Worm (Caenorhabditis elegans) whole organism, young adult: ENCODE data around the gene K08D8.11.
A peak's percentile ranks its signal among the peaks of the same experiment; 100 is the strongest.

ENCODE experiments used
- C17E4.6 ChIP-seq: fragments of 200-800 bp; sonication (Bioruptor generic); IDR thresholded peaks from 2 replicates; pipeline ENCODE4 v1.3.6; 2022; ENCODE audit warnings: missing genetic modification reagents, missing genetic modification characterization, missing compliant biosample characterization
- F10E7.11 ChIP-seq: sonication (generic microtip); optimal IDR thresholded peaks from 2 replicates; lab custom pipeline; 2017; ENCODE audit warnings: mild to moderate bottlenecking, missing genetic modification characterization, moderate library complexity, missing compliant biosample characterization
- F52B5.7 ChIP-seq: sonication (generic microtip); optimal IDR thresholded peaks from 2 replicates; lab custom pipeline; 2016; ENCODE audit warnings: mild to moderate bottlenecking, missing genetic modification characterization, missing compliant biosample characterization
- F57C9.4 ChIP-seq: sonication (generic microtip); optimal IDR thresholded peaks from 2 replicates; lab custom pipeline; 2017; ENCODE audit warnings: mild to moderate bottlenecking, missing genetic modification characterization, missing compliant biosample characterization
- T07F8.4 ChIP-seq: sonication (generic microtip); optimal IDR thresholded peaks from 2 replicates; lab custom pipeline; 2016; ENCODE audit warnings: mild to moderate bottlenecking, missing genetic modification characterization, moderate library complexity, missing compliant biosample characterization
- Y95B8A.8 ChIP-seq: fragments of 200-800 bp; sonication (Bioruptor generic); IDR thresholded peaks from 2 replicates; pipeline ENCODE4 v1.3.6; 2022; ENCODE audit warnings: missing genetic modification reagents, missing genetic modification characterization, missing compliant biosample characterization
- ZK185.1 ChIP-seq: sonication (generic microtip); optimal IDR thresholded peaks from 2 replicates; lab custom pipeline; 2016; ENCODE audit warnings: mild to moderate bottlenecking, missing genetic modification characterization, missing compliant biosample characterization; ENCODE audit not compliant: poor library complexity, severe bottlenecking
- cebp-1 ChIP-seq, 2 experiments: fragments of 200-800 bp in 1 of 2; sonication (Bioruptor generic) in 1 of 2; sonication (generic microtip) in 1 of 2; IDR thresholded peaks in 1 of 2; optimal IDR thresholded peaks in 1 of 2; 2 replicates each; pipeline versions ENCODE4 v1.3.6 to Lab custom; 2017 to 2022; ENCODE audit warnings: missing compliant biosample characterization in 2 of 2, missing genetic modification characterization in 2 of 2, mild to moderate bottlenecking in 1 of 2, missing genetic modification reagents in 1 of 2, moderate library complexity in 1 of 2
- ceh-100 ChIP-seq: fragments of 200-800 bp; sonication (Bioruptor generic); IDR thresholded peaks from 2 replicates; pipeline ENCODE4 v1.3.6; 2022; ENCODE audit warnings: missing genetic modification reagents, missing genetic modification characterization, missing compliant biosample characterization
- ceh-27 ChIP-seq: fragments of 200-800 bp; sonication (Bioruptor generic); optimal IDR thresholded peaks from 2 replicates; lab custom pipeline; 2018; ENCODE audit warnings: mild to moderate bottlenecking, missing genetic modification characterization, moderate library complexity, missing compliant biosample characterization
- efl-1 ChIP-seq: fragments of 150-350 bp; optimal IDR thresholded peaks from 2 replicates; lab custom pipeline; 2014; ENCODE audit warnings: missing biosample characterization, missing genetic modification reagents, missing genetic modification characterization
- hlh-12 ChIP-seq: sonication (generic microtip); optimal IDR thresholded peaks from 2 replicates; lab custom pipeline; 2016; ENCODE audit warnings: missing genetic modification characterization, missing compliant biosample characterization
- hlh-26 ChIP-seq: fragments of 200-800 bp; sonication (Bioruptor generic); conservative IDR thresholded peaks from 2 replicates; pipeline ENCODE4 v1.3.6; 2022; ENCODE audit warnings: missing genetic modification reagents, missing genetic modification characterization, missing compliant biosample characterization
- hmg-20 ChIP-seq: fragments of 200-800 bp; sonication (Bioruptor generic); IDR thresholded peaks from 2 replicates; pipeline ENCODE4 v1.3.6; 2022; ENCODE audit warnings: missing genetic modification reagents, missing genetic modification characterization, missing compliant biosample characterization
- lin-26 ChIP-seq: fragments of 200-800 bp; sonication (Bioruptor generic); IDR thresholded peaks from 2 replicates; pipeline ENCODE4 v1.3.6; 2022; ENCODE audit warnings: missing genetic modification reagents, missing genetic modification characterization, missing compliant biosample characterization
- lin-40 ChIP-seq: sonication (generic microtip); optimal IDR thresholded peaks from 2 replicates; lab custom pipeline; 2016; ENCODE audit warnings: missing genetic modification characterization, mild to moderate bottlenecking, missing compliant biosample characterization, missing genotype, missing genetic modification reagents
- mcd-1 ChIP-seq: fragments of 200-800 bp; sonication (Bioruptor generic); IDR thresholded peaks from 2 replicates; pipeline ENCODE4 v1.3.6; 2022; ENCODE audit warnings: missing genetic modification reagents, missing genetic modification characterization, missing compliant biosample characterization
- nfya-2 ChIP-seq: fragments of 200-800 bp; sonication (Bioruptor generic); IDR thresholded peaks from 2 replicates; pipeline ENCODE4 v1.3.6; 2022; ENCODE audit warnings: missing genetic modification reagents, missing genetic modification characterization, missing compliant biosample characterization
- nhr-80 ChIP-seq: sonication (generic microtip); optimal IDR thresholded peaks from 2 replicates; lab custom pipeline; 2016; ENCODE audit warnings: missing genetic modification characterization, missing compliant biosample characterization
- nhr-90 ChIP-seq: sonication (generic microtip); optimal IDR thresholded peaks from 2 replicates; lab custom pipeline; 2016; ENCODE audit warnings: missing genotype, mild to moderate bottlenecking, missing genetic modification characterization, missing compliant biosample characterization
- pha-4 ChIP-seq: fragments of 150-350 bp; sonication (generic microtip); optimal IDR thresholded peaks from 2 replicates; lab custom pipeline; 2014; ENCODE audit warnings: missing biosample characterization, missing genetic modification reagents, missing genetic modification characterization
- rcor-1 ChIP-seq: fragments of 200-800 bp; sonication (Bioruptor generic); IDR thresholded peaks from 2 replicates; pipeline ENCODE4 v1.3.6; 2022; ENCODE audit warnings: missing genetic modification reagents, missing genetic modification characterization, missing compliant biosample characterization
- sea-2 ChIP-seq: fragments of 200-800 bp; sonication (Bioruptor generic); IDR thresholded peaks from 2 replicates; pipeline ENCODE4 v1.3.6; 2022; ENCODE audit warnings: missing genetic modification characterization, missing compliant biosample characterization
- snpc-1.3 ChIP-seq: sonication (generic microtip); optimal IDR thresholded peaks from 2 replicates; lab custom pipeline; 2017; ENCODE audit warnings: missing genetic modification characterization, mild to moderate bottlenecking, missing compliant biosample characterization, antibody characterized with exemption, moderate library complexity, missing genotype, missing genetic modification reagents; ENCODE audit not compliant: insufficient read depth
- snpc-3.4 ChIP-seq: sonication (generic microtip); optimal IDR thresholded peaks from 2 replicates; lab custom pipeline; 2017; ENCODE audit warnings: missing genetic modification characterization, mild to moderate bottlenecking, missing compliant biosample characterization, antibody characterized with exemption, moderate library complexity, missing genotype, missing genetic modification reagents
- tbx-9 ChIP-seq: sonication (generic microtip); optimal IDR thresholded peaks from 2 replicates; lab custom pipeline; 2016; ENCODE audit warnings: borderline replicate concordance, missing genetic modification characterization, inconsistent platforms, missing compliant biosample characterization
- tlf-1 ChIP-seq: fragments of 200-800 bp; sonication (Bioruptor generic); optimal IDR thresholded peaks from 2 replicates; lab custom pipeline; 2018; ENCODE audit warnings: mild to moderate bottlenecking, missing genetic modification characterization, missing compliant biosample characterization
- unc-130 ChIP-seq: sonication (generic microtip); optimal IDR thresholded peaks from 2 replicates; lab custom pipeline; 2016; ENCODE audit warnings: missing genetic modification reagents, missing genetic modification characterization, missing compliant biosample characterization
- ztf-25 ChIP-seq: fragments of 200-800 bp; sonication (Bioruptor generic); IDR thresholded peaks from 2 replicates; pipeline ENCODE4 v1.3.6; 2022; ENCODE audit warnings: missing genetic modification reagents, missing genetic modification characterization, missing compliant biosample characterization
- ztf-3 ChIP-seq: fragments of 200-800 bp; sonication (Bioruptor generic); optimal IDR thresholded peaks from 2 replicates; lab custom pipeline; 2018; ENCODE audit warnings: mild to moderate bottlenecking, missing genetic modification characterization, missing compliant biosample characterization

K08D8.11 gene

DNA sequence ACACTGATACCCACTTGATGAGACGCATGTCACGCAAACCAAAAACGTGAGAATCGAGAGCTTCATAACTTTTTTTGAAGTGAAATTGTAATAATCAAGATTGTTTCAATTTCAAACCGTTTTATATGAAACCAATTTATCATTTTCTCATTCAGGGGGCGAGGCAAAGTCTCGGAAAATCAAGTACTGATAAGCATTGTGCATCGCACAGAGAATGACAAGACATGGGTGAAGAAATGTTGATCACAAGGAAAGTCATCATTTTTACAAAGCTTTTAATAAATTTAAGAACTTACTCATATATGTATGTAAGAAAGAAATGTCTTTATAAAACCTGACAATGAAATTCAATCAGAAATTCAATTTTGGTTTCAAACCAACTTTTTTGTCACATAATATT, 11.4 kb downstream of the K08D8.11 start, which contains the start of gene K08D8.3:
TSS of gene K08D8.3 (minus strand) at position 131 of the 400 bp plus-strand sequence.
- TF ChIP-seq Y95B8A.8 (GFP tag; lab: Robert Waterston, UW) = no peak
- no peak for TF ChIP-seq efl-1 (GFP tag; lab: Kevin White, UChicago)
- peak; percentile 75 for TF ChIP-seq nhr-80 (tag; lab: Kevin White, UChicago)
- no peak for TF ChIP-seq F52B5.7 (tag; lab: Kevin White, UChicago)

DNA sequence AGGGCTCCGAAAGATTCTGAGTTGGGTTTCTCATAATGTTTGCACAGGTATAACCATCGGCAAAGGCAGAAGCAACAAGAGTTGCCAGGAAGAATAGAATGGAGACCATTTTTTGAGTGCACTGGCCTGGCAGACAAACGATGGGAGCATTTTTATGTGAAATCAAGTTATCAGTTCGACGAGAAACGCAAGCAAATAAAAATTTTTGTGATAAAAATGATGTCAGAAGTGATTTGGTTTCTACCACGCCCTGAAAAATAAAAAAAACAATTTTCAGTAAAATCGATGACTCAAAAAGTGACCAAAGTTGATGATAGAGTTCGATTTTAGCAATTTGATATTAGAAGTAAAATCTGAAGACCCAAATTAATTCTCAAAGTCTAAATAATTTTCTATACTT, 14.8 kb downstream of the K08D8.11 start, which contains the start of gene K08D8.4:
TSS of gene K08D8.4 (minus strand) at position 128 of the 400 bp plus-strand sequence.
- TF ChIP-seq C17E4.6 (GFP tag; lab: Robert Waterston, UW) (no peak), nhr-80 (tag; lab: Kevin White, UChicago) (peak; percentile 74)

DNA sequence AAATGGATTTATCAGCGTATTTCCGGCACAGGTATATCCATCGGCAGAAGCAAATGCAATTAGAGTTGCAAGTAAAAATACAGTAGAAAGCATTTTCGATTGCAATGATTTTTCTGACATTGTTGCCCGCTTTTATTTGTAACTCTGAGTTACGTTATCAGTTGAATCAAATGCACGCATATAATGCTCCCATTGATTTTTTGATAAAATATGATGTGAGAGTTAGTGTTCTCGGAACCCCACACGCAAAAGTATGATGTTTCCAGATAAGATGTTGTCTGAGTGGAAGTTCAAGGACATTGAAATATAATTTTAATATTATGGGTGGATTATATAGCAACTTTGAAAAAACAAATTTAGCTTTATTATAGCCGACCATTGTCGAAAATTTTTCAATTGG, 16.9 kb downstream of the K08D8.11 start, which contains the start of gene K08D8.5:
TSS of gene K08D8.5 (minus strand) at position 140 of the 400 bp plus-strand sequence.
- TF ChIP-seq cebp-1 (GFP tag; IDR thresholded peaks at IDR 0.05; lab: Robert Waterston, UW) = no peak
- no peak for TF ChIP-seq cebp-1 (tag; optimal IDR thresholded peaks at IDR 0.05; lab: Kevin White, UChicago)
- TF ChIP-seq nhr-80 (tag; lab: Kevin White, UChicago) = peak; percentile 33

DNA sequence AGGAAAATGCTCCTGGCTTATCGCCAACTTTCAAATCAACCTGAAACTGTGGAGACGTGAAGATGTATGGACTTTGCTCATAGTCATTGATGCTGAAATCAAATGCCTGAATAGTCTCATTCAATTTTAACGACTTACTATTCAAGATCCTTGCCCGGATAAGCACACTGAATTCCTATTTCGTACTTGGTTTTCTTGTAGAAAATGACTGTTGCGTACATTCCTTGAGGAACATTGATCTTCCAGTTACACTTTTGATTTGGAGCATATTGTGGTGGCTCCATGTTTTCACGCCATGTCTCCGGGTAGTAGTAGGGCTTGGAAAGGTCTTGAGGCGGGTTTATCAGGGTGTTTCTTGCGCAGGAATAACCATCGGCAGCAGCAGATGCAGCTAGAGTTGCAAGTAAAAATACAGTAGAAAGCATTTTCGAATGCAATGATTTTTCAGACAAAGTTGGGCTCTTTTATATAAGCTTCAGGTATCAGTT, 19.5 kb downstream of the K08D8.11 start, which contains the start of gene irg-6:
TSS of gene irg-6 (minus strand) at position 438 of the 488 bp plus-strand sequence.
- no peak for TF ChIP-seq T07F8.4 (tag; lab: Kevin White, UChicago)
- no peak for TF ChIP-seq hlh-12 (tag; lab: Kevin White, UChicago)
- TF ChIP-seq snpc-3.4 (tag; lab: Kevin White, UChicago) = no peak
- TF ChIP-seq hlh-26 (GFP tag; lab: Robert Waterston, UW) = no peak
- TF ChIP-seq snpc-1.3 (tag; lab: Kevin White, UChicago) = no peak
- TF ChIP-seq ceh-100 (GFP tag; lab: Robert Waterston, UW) = no peak
- TF ChIP-seq pha-4 (tag; lab: Kevin White, UChicago) = no peak
- TF ChIP-seq mcd-1 (GFP tag; lab: Robert Waterston, UW) = no peak
- TF ChIP-seq rcor-1 (GFP tag; lab: Robert Waterston, UW) = no peak
- no peak for TF ChIP-seq tlf-1
- no peak for TF ChIP-seq nhr-80 (tag; lab: Kevin White, UChicago)
- no peak for TF ChIP-seq F10E7.11 (tag; lab: Kevin White, UChicago)
- TF ChIP-seq nhr-90 (tag; lab: Kevin White, UChicago) = no peak
- no peak for TF ChIP-seq hmg-20 (GFP tag; lab: Robert Waterston, UW)
- no peak for TF ChIP-seq ceh-27 (GFP tag; lab: Kevin White, UChicago)
- no peak for TF ChIP-seq unc-130
- no peak for TF ChIP-seq ZK185.1 (tag; lab: Kevin White, UChicago)
- no peak for TF ChIP-seq tbx-9
- TF ChIP-seq ztf-25 (GFP tag; lab: Robert Waterston, UW) = no peak
- TF ChIP-seq F57C9.4 (tag; lab: Kevin White, UChicago) = no peak

DNA sequence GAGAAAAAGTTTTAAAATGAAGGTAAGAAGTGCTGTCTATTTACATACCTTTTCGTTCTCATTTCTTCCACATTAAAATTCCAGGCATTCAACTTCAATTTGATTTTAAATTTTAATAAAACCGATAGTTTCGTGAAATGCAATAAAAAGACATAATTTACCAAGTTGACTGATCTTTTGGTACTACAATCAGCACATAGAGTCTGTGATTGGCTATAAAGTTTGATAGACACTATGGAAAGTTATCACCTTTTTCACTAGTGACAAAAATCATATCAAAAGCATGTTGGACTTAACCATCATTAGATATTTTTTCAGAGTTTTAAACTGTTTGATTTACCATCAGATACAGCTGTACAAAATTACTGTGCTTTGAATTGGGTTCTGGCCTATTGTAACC, 20.4 kb downstream of the K08D8.11 start, which contains the start of gene srz-15:
TSS of gene srz-15 (plus strand) at position 301 of the 400 bp plus-strand sequence.
- no peak for TF ChIP-seq lin-26 (GFP tag; lab: Robert Waterston, UW)
- TF ChIP-seq tlf-1 = no peak
- no peak for TF ChIP-seq ztf-3 (GFP tag; lab: Kevin White, UChicago)
- no peak for TF ChIP-seq hlh-26 (GFP tag; lab: Robert Waterston, UW)
- no peak for TF ChIP-seq sea-2
- TF ChIP-seq lin-40 (tag; lab: Kevin White, UChicago) = no peak
- TF ChIP-seq nfya-2 (GFP tag; lab: Robert Waterston, UW) = no peak
